Worm (Caenorhabditis elegans) whole organism, L4 larva: ENCODE measurements around the gene syd-9.

Source experiments
- D1046.2 ChIP-seq: fragments of 200-800 bp; sonication (Bioruptor generic); IDR thresholded peaks from 2 replicates; pipeline ENCODE4 v1.3.6; 2022; ENCODE audit warnings: missing genetic modification characterization, missing compliant biosample characterization
- F10B5.3 ChIP-seq: sonication (generic microtip); optimal IDR thresholded peaks from 2 replicates; lab custom pipeline; 2016; ENCODE audit warnings: mild to moderate bottlenecking, missing genetic modification characterization, missing compliant biosample characterization
- R02D3.7 ChIP-seq: fragments of 150-350 bp; sonication (generic microtip); optimal IDR thresholded peaks from 3 replicates; lab custom pipeline; 2014; ENCODE audit warnings: missing biosample characterization, missing genetic modification characterization
- Y48G9A.11 ChIP-seq: fragments of 200-800 bp; sonication (Bioruptor generic); IDR thresholded peaks from 2 replicates; pipeline ENCODE4 v1.3.6; 2022; ENCODE audit warnings: missing genetic modification reagents, missing genetic modification characterization, missing compliant biosample characterization
- ZK337.2 ChIP-seq: fragments of 200-800 bp; sonication (Bioruptor generic); IDR thresholded peaks from 2 replicates; pipeline ENCODE4 v1.3.6; 2022; ENCODE audit warnings: missing genetic modification reagents, missing genetic modification characterization, missing compliant biosample characterization
- aly-2 ChIP-seq: sonication (generic microtip); optimal IDR thresholded peaks from 2 replicates; lab custom pipeline; 2018; ENCODE audit warnings: missing biosample characterization, missing genetic modification characterization
- ama-1 ChIP-seq: fragments of 150-350 bp; optimal IDR thresholded peaks from 2 replicates; lab custom pipeline; 2014; ENCODE audit warnings: inconsistent platforms, mixed read lengths
- arid-1 ChIP-seq: fragments of 200-800 bp; sonication (Bioruptor generic); conservative IDR thresholded peaks from 2 replicates; pipeline ENCODE4 v1.3.6; 2022; ENCODE audit warnings: missing genetic modification reagents, missing genetic modification characterization, missing compliant biosample characterization
- attf-4 ChIP-seq: sonication (generic microtip); optimal IDR thresholded peaks from 3 replicates; lab custom pipeline; 2017; ENCODE audit warnings: missing biosample characterization, missing genetic modification characterization
- ceh-28 ChIP-seq: fragments of 150-350 bp; optimal IDR thresholded peaks from 2 replicates; lab custom pipeline; 2014; ENCODE audit warnings: missing biosample characterization, missing genetic modification reagents, missing genetic modification characterization
- ceh-32 ChIP-seq: sonication (generic microtip); optimal IDR thresholded peaks from 2 replicates; lab custom pipeline; 2016; ENCODE audit warnings: mild to moderate bottlenecking, missing genetic modification characterization, missing compliant biosample characterization; ENCODE audit not compliant: poor library complexity
- ceh-62 ChIP-seq: sonication (generic microtip); optimal IDR thresholded peaks from 2 replicates; lab custom pipeline; 2017; ENCODE audit warnings: missing biosample characterization, missing genetic modification characterization
- ceh-82 ChIP-seq: sonication (generic microtip); optimal IDR thresholded peaks from 2 replicates; lab custom pipeline; 2017; ENCODE audit warnings: missing biosample characterization, missing genetic modification characterization
- ces-1 ChIP-seq: fragments of 150-350 bp; sonication (generic microtip); optimal IDR thresholded peaks from 4 replicates; lab custom pipeline; 2014; ENCODE audit warnings: missing biosample characterization, missing genetic modification reagents, missing genetic modification characterization
- daf-12 ChIP-seq: fragments of 150-350 bp; optimal IDR thresholded peaks from 2 replicates; lab custom pipeline; 2014; ENCODE audit warnings: missing biosample characterization, missing genetic modification reagents, missing genetic modification characterization
- daf-16 ChIP-seq, 3 experiments: sonication (generic microtip); optimal IDR thresholded peaks; 2 replicates each; lab custom pipeline; 2016 to 2017; ENCODE audit warnings: missing genetic modification characterization in 3 of 3, missing genetic modification reagents in 3 of 3, mild to moderate bottlenecking in 2 of 3, missing compliant biosample characterization in 2 of 3, missing biosample characterization in 1 of 3, moderate library complexity in 1 of 3
- daf-19 ChIP-seq: fragments of 200-800 bp; sonication (Bioruptor generic); conservative IDR thresholded peaks from 2 replicates; pipeline ENCODE4 v1.3.6; 2022; ENCODE audit warnings: missing genetic modification characterization, missing compliant biosample characterization
- dmd-6 ChIP-seq: fragments of 200-800 bp; sonication (Bioruptor generic); IDR thresholded peaks from 2 replicates; pipeline ENCODE4 v1.3.6; 2022; ENCODE audit warnings: missing genetic modification reagents, missing genetic modification characterization, missing compliant biosample characterization
- dmd-8 ChIP-seq: fragments of 200-800 bp; sonication (Bioruptor generic); IDR thresholded peaks from 2 replicates; pipeline ENCODE4 v1.3.6; 2022; ENCODE audit warnings: missing genetic modification characterization, missing compliant biosample characterization
- dmd-9 ChIP-seq: fragments of 200-800 bp; sonication (Bioruptor generic); IDR thresholded peaks from 2 replicates; pipeline ENCODE4 v1.3.6; 2022; ENCODE audit warnings: missing genetic modification reagents, missing genetic modification characterization, missing compliant biosample characterization
- dpl-1 ChIP-seq: fragments of 150-350 bp; optimal IDR thresholded peaks from 2 replicates; lab custom pipeline; 2014; ENCODE audit warnings: missing biosample characterization, missing genetic modification reagents, missing genetic modification characterization
- duxl-1 ChIP-seq: sonication (generic microtip); optimal IDR thresholded peaks from 2 replicates; lab custom pipeline; 2016; ENCODE audit warnings: mild to moderate bottlenecking, missing genetic modification characterization, moderate library complexity, missing compliant biosample characterization; ENCODE audit not compliant: poor library complexity
- egl-27 ChIP-seq: sonication (generic microtip); optimal IDR thresholded peaks from 3 replicates; lab custom pipeline; 2017; ENCODE audit warnings: missing biosample characterization, missing genetic modification reagents, missing genetic modification characterization
- egl-43 ChIP-seq: fragments of 200-800 bp; sonication (Bioruptor generic); IDR thresholded peaks from 2 replicates; pipeline ENCODE4 v1.3.6; 2022; ENCODE audit warnings: missing genetic modification reagents, missing genetic modification characterization, missing compliant biosample characterization
- fkh-10 ChIP-seq: fragments of 150-350 bp; optimal IDR thresholded peaks from 2 replicates; lab custom pipeline; 2014; ENCODE audit warnings: missing biosample characterization, missing genetic modification reagents, missing genetic modification characterization
- fos-1 ChIP-seq: fragments of 150-350 bp; optimal IDR thresholded peaks from 2 replicates; lab custom pipeline; 2014; ENCODE audit warnings: missing biosample characterization, missing genetic modification characterization
- hmg-1.1 ChIP-seq: fragments of 200-800 bp; sonication (Bioruptor generic); IDR thresholded peaks from 2 replicates; pipeline ENCODE4 v1.3.6; 2022; ENCODE audit warnings: missing genetic modification reagents, missing genetic modification characterization, missing compliant biosample characterization
- jun-1 ChIP-seq: fragments of 150-350 bp; optimal IDR thresholded peaks from 2 replicates; lab custom pipeline; 2014; ENCODE audit warnings: missing biosample characterization, missing genetic modification reagents, missing genetic modification characterization
- lin-13 ChIP-seq: fragments of 150-350 bp; optimal IDR thresholded peaks from 2 replicates; lab custom pipeline; 2014; ENCODE audit warnings: missing biosample characterization, missing genetic modification reagents, missing genetic modification characterization
- lin-15B ChIP-seq: fragments of 150-350 bp; sonication (generic microtip); optimal IDR thresholded peaks from 3 replicates; lab custom pipeline; 2014; ENCODE audit warnings: missing biosample characterization, missing genetic modification characterization
- lir-3 ChIP-seq: sonication (generic microtip); optimal IDR thresholded peaks from 2 replicates; lab custom pipeline; 2016; ENCODE audit warnings: mild to moderate bottlenecking, missing genetic modification characterization, missing compliant biosample characterization
- mdt-29 ChIP-seq: fragments of 200-800 bp; sonication (Bioruptor generic); IDR thresholded peaks from 2 replicates; pipeline ENCODE4 v1.3.6; 2022; ENCODE audit warnings: missing genetic modification reagents, missing genetic modification characterization, missing compliant biosample characterization
- nhr-10 ChIP-seq: fragments of 150-350 bp; optimal IDR thresholded peaks from 2 replicates; lab custom pipeline; 2014; ENCODE audit warnings: missing biosample characterization, missing genetic modification characterization
- nhr-11 ChIP-seq: fragments of 150-350 bp; optimal IDR thresholded peaks from 2 replicates; lab custom pipeline; 2014; ENCODE audit warnings: missing biosample characterization, missing genetic modification characterization
- nhr-111 ChIP-seq: fragments of 200-800 bp; sonication (Bioruptor generic); optimal IDR thresholded peaks from 2 replicates; lab custom pipeline; 2018; ENCODE audit warnings: mild to moderate bottlenecking, missing genetic modification characterization, missing compliant biosample characterization
- nhr-42 ChIP-seq: fragments of 200-800 bp; sonication (Bioruptor generic); IDR thresholded peaks from 2 replicates; pipeline ENCODE4 v1.3.6; 2022; ENCODE audit warnings: missing genetic modification characterization, missing compliant biosample characterization
- nhr-48 ChIP-seq: sonication (generic microtip); optimal IDR thresholded peaks from 2 replicates; lab custom pipeline; 2016; ENCODE audit warnings: mild to moderate bottlenecking, missing genetic modification characterization, missing compliant biosample characterization
- nhr-76 ChIP-seq: fragments of 150-350 bp; optimal IDR thresholded peaks from 2 replicates; lab custom pipeline; 2014; ENCODE audit warnings: missing biosample characterization, missing genetic modification characterization
- pha-4 ChIP-seq, 2 experiments: fragments of 150-350 bp in 1 of 2; fragments of 200-800 bp in 1 of 2; sonication (Bioruptor generic) in 1 of 2; IDR thresholded peaks in 1 of 2; optimal IDR thresholded peaks in 1 of 2; 2 replicates each; pipeline versions ENCODE4 v1.3.6 to Lab custom; 2014 to 2022; ENCODE audit warnings: missing genetic modification characterization in 2 of 2, missing genetic modification reagents in 2 of 2, missing biosample characterization in 1 of 2, missing compliant biosample characterization in 1 of 2
- set-16 ChIP-seq: fragments of 200-800 bp; sonication (Bioruptor generic); IDR thresholded peaks from 2 replicates; pipeline ENCODE4 v1.3.6; 2022; ENCODE audit warnings: missing genetic modification reagents, missing genetic modification characterization, missing compliant biosample characterization
- skn-1 ChIP-seq: fragments of 150-350 bp; optimal IDR thresholded peaks from 2 replicates; lab custom pipeline; 2014; ENCODE audit warnings: missing biosample characterization, missing genetic modification characterization
- snpc-4 ChIP-seq: fragments of 150-350 bp; optimal IDR thresholded peaks from 2 replicates; lab custom pipeline; 2014; ENCODE audit warnings: missing biosample characterization, missing genetic modification characterization
- unc-130 ChIP-seq: sonication (generic microtip); optimal IDR thresholded peaks from 2 replicates; lab custom pipeline; 2016; ENCODE audit warnings: missing genetic modification reagents, missing genetic modification characterization, missing compliant biosample characterization
- unc-39 ChIP-seq: sonication (generic microtip); optimal IDR thresholded peaks from 2 replicates; lab custom pipeline; 2017; ENCODE audit warnings: missing biosample characterization, missing genetic modification characterization
- unc-62 ChIP-seq, 3 experiments: fragments of 150-350 bp in 1 of 3; sonication (generic microtip); optimal IDR thresholded peaks in 2 of 3; peaks in 1 of 3; 1 replicate in 1 of 3; 2 replicates in 2 of 3; lab custom pipeline; 2014 to 2017; ENCODE audit warnings: missing biosample characterization in 3 of 3, missing genetic modification characterization in 3 of 3, missing genetic modification reagents in 3 of 3, missing genotype in 1 of 3
- zag-1 ChIP-seq: fragments of 150-350 bp; optimal IDR thresholded peaks from 2 replicates; lab custom pipeline; 2014; ENCODE audit warnings: missing biosample characterization, missing genetic modification characterization
- zip-11 ChIP-seq: fragments of 200-800 bp; sonication (Bioruptor generic); IDR thresholded peaks from 2 replicates; pipeline ENCODE4 v1.3.6; 2022; ENCODE audit warnings: missing genetic modification characterization, missing compliant biosample characterization
- zip-2 ChIP-seq: fragments of 150-350 bp; optimal IDR thresholded peaks from 2 replicates; lab custom pipeline; 2014; ENCODE audit warnings: missing biosample characterization, missing genetic modification characterization
- ztf-11 ChIP-seq: fragments of 150-350 bp; optimal IDR thresholded peaks from 2 replicates; lab custom pipeline; 2014; ENCODE audit warnings: missing biosample characterization, missing genetic modification characterization
- ztf-7 ChIP-seq: fragments of 150-350 bp; optimal IDR thresholded peaks from 2 replicates; lab custom pipeline; 2014; ENCODE audit warnings: missing biosample characterization, missing genetic modification characterization

Gene syd-9

DNA sequence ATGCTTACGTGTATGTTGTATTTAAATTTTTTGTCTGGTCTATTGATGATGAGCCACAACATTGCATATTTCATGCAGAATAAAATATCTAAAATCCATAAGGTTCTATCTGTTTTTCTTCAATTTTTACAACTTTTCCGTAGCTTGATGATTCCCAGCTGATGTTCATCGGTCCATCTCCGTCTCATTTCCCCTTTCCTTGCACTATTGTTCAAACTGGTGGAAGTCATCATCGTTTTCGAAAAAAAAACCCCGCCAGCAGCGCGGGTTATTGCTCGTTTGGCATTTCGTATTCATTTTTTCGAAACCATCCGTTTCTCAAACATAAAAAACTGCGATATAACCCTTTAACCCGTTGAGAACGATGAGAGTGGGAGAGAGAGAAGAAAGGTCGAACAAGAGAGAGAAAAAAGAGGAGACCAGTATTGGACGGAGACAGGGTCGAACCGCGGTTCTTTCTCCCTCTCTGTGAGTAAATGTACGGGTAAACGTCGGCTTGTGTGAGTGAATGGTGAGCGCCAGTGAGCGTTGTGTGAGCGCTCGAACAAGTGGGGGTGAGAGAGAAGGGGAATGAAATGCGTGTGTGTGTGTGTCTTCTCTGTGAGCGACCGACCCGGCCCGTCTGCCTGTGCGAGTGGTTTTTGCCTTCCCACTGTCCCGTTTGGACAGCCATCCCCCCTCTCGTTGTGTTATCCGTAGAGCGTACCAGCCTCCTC, 46.9 kb downstream of the syd-9 start:
- TF ChIP-seq ZK337.2 (GFP tag; lab: Robert Waterston, UW) (0 out of 2 replicates have a peak, but pooled peaks have one; percentile 19), ztf-11 (no peak), unc-39 (no peak), unc-130 (no peak), dmd-9 (GFP tag; lab: Robert Waterston, UW) (0 out of 2 replicates have a peak, but pooled peaks have one; percentile 26), R02D3.7 (tag; lab: Kevin White, UChicago) (peak; percentile 1), dmd-6 (GFP tag; lab: Robert Waterston, UW) (peak; percentile 88), jun-1 (tag; lab: Kevin White, UChicago) (peak; percentile 61), nhr-42 (GFP tag; lab: Robert Waterston, UW) (0 out of 2 replicates have a peak, but pooled peaks have one; percentile 56), lir-3 (tag; lab: Kevin White, UChicago) (no peak), attf-4 (peak; percentile 21), lin-15B (tag; lab: Kevin White, UChicago) (no peak), ceh-62 (tag; lab: Kevin White, UChicago) (no peak), skn-1 (tag; lab: Kevin White, UChicago) (no peak), hmg-1.1 (peak; percentile 96), ztf-7 (no peak), ces-1 (GFP tag; lab: Kevin White, UChicago) (peak; percentile 0), lin-13 (peak; percentile 90), daf-19 (GFP tag; lab: Robert Waterston, UW) (no peak), ama-1 (lab: Kevin White, UChicago) (peak; percentile 72), fos-1 (tag; lab: Kevin White, UChicago) (no peak), unc-62 (GFP tag; optimal IDR thresholded peaks at IDR 0.05 in 1 of 2; lab: Kevin White, UChicago) (peak in 1 of 2 experiments; percentile 98), unc-62 (tag; optimal IDR thresholded peaks at IDR 0.05; lab: Kevin White, UChicago) (no peak), egl-27 (tag; lab: Kevin White, UChicago) (no peak), egl-43 (GFP tag; lab: Robert Waterston, UW) (no peak; the same call in 1 of the 2 replicates), dpl-1 (GFP tag; lab: Kevin White, UChicago) (peak; percentile 66), ceh-82 (no peak), nhr-76 (no peak), ceh-32 (tag; lab: Kevin White, UChicago) (no peak), zip-2 (peak; percentile 57), set-16 (GFP tag; lab: Robert Waterston, UW) (peak; percentile 88), nhr-48 (peak; percentile 84), fkh-10 (GFP tag; lab: Kevin White, UChicago) (peak; percentile 79), Y48G9A.11 (GFP tag; lab: Robert Waterston, UW) (no peak), zag-1 (tag; lab: Kevin White, UChicago) (no peak), F10B5.3 (tag; lab: Kevin White, UChicago) (peak; percentile 28), mdt-29 (0 out of 2 replicates have a peak, but pooled peaks have one; percentile 26), duxl-1 (tag; lab: Kevin White, UChicago) (peak; percentile 56), nhr-11 (tag; lab: Kevin White, UChicago) (peak; percentile 77), pha-4 (GFP tag; IDR thresholded peaks at IDR 0.05; lab: Robert Waterston, UW) (no peak), pha-4 (tag; optimal IDR thresholded peaks at IDR 0.05; lab: Kevin White, UChicago) (no peak), daf-12 (tag; lab: Kevin White, UChicago) (no peak), daf-16 (GFP tag; optimal IDR thresholded peaks at IDR 0.05; lab: Kevin White, UChicago) (peak; percentile 57), daf-16 (tag; optimal IDR thresholded peaks at IDR 0.05; lab: Kevin White, UChicago) (peak; percentile 82), aly-2 (tag; lab: Kevin White, UChicago) (no peak), ceh-28 (tag; lab: Kevin White, UChicago) (peak; percentile 4), dmd-8 (GFP tag; lab: Robert Waterston, UW) (0 out of 2 replicates have a peak, but pooled peaks have one; percentile 9), arid-1 (GFP tag; lab: Robert Waterston, UW) (peak; percentile 85), D1046.2 (GFP tag; lab: Robert Waterston, UW) (no peak), zip-11 (GFP tag; lab: Robert Waterston, UW) (no peak), nhr-111 (GFP tag; lab: Kevin White, UChicago) (no peak), nhr-10 (peak; percentile 61), snpc-4 (tag; lab: Kevin White, UChicago) (no peak)
